Fruit fly (Drosophila melanogaster) whole organism, wandering third instar larva: ENCODE results near the gene nkd.

Source experiments
- Abd-B ChIP-seq: fragments of >200 bp; optimal IDR thresholded peaks from 2 replicates; lab custom pipeline; 2017; ENCODE audit warnings: missing biosample characterization, missing genetic modification characterization
- CG32264 ChIP-seq: fragments of 200-800 bp; sonication (Bioruptor generic); optimal IDR thresholded peaks from 2 replicates; lab custom pipeline; 2016; ENCODE audit warnings: missing biosample characterization, missing genetic modification characterization
- CG9705 ChIP-seq: fragments of 200-800 bp; sonication (Bioruptor generic); optimal IDR thresholded peaks from 2 replicates; lab custom pipeline; 2018; ENCODE audit warnings: missing biosample characterization, mild to moderate bottlenecking, missing genetic modification characterization
- CrebA ChIP-seq: fragments of 200-800 bp; sonication (Bioruptor generic); optimal IDR thresholded peaks from 2 replicates; lab custom pipeline; 2016; ENCODE audit warnings: missing biosample characterization, mild to moderate bottlenecking, missing genetic modification characterization, borderline replicate concordance
- Dfd ChIP-seq: fragments of >200 bp; optimal IDR thresholded peaks from 2 replicates; lab custom pipeline; 2017; ENCODE audit warnings: missing biosample characterization, missing genetic modification characterization
- Dif ChIP-seq: fragments of 200-275, 200-300 bp; sonication (Bioruptor generic); optimal IDR thresholded peaks from 2 replicates; lab custom pipeline; 2018; ENCODE audit warnings: missing biosample characterization, missing genetic modification characterization; ENCODE audit not compliant: partially characterized antibody
- GATAd ChIP-seq: sonication (Bioruptor generic); optimal IDR thresholded peaks from 2 replicates; lab custom pipeline; 2016; ENCODE audit warnings: missing biosample characterization, missing genetic modification characterization
- HLH106 ChIP-seq: fragments of 200-800 bp; optimal IDR thresholded peaks from 3 replicates; lab custom pipeline; 2019; ENCODE audit warnings: missing biosample characterization, mild to moderate bottlenecking, missing genetic modification characterization, moderate library complexity
- Hnf4 ChIP-seq: fragments of 200-800 bp; sonication (Bioruptor generic); optimal IDR thresholded peaks from 2 replicates; lab custom pipeline; 2016; ENCODE audit warnings: missing biosample characterization, mild to moderate bottlenecking, missing genetic modification characterization
- Hr78 ChIP-seq: fragments of >200 bp; optimal IDR thresholded peaks from 2 replicates; lab custom pipeline; 2017; ENCODE audit warnings: missing biosample characterization, missing genetic modification characterization
- Hr83 ChIP-seq: fragments of 200-300 bp; sonication (Bioruptor generic); optimal IDR thresholded peaks from 2 replicates; lab custom pipeline; 2016; ENCODE audit warnings: missing biosample characterization, mild to moderate bottlenecking, missing genetic modification characterization, moderate library complexity; ENCODE audit not compliant: poor library complexity, severe bottlenecking
- Jra ChIP-seq: sonication (Bioruptor generic); optimal IDR thresholded peaks from 2 replicates; lab custom pipeline; 2016; ENCODE audit warnings: missing biosample characterization, missing genetic modification characterization
- Mio ChIP-seq: sonication (Bioruptor generic); optimal IDR thresholded peaks from 2 replicates; lab custom pipeline; 2016; ENCODE audit warnings: missing biosample characterization, missing genetic modification characterization
- Myc ChIP-seq: fragments of >200 bp; optimal IDR thresholded peaks from 2 replicates; lab custom pipeline; 2017
- N ChIP-seq: fragments of >200 bp; optimal IDR thresholded peaks from 2 replicates; lab custom pipeline; 2018; ENCODE audit warnings: missing biosample characterization, missing external identifiers, missing genetic modification characterization
- OdsH ChIP-seq: fragments of 200-800 bp; sonication (Bioruptor generic); optimal IDR thresholded peaks from 2 replicates; lab custom pipeline; 2016; ENCODE audit warnings: missing biosample characterization, mild to moderate bottlenecking, missing genetic modification characterization
- Rel ChIP-seq, 2 experiments: fragments of 200-800 bp; sonication (Bioruptor generic) in 1 of 2; optimal IDR thresholded peaks; 2 replicates in 1 of 2; 3 replicates in 1 of 2; lab custom pipeline; 2016 to 2019; ENCODE audit warnings: mild to moderate bottlenecking in 2 of 2, missing biosample characterization in 2 of 2, missing genetic modification characterization in 2 of 2, moderate library complexity in 1 of 2
- Sp1 ChIP-seq: fragments of 200-800 bp; sonication (Bioruptor generic); optimal IDR thresholded peaks from 3 replicates; lab custom pipeline; 2019; ENCODE audit warnings: missing biosample characterization, mild to moderate bottlenecking, missing genetic modification characterization, moderate library complexity
- Vsx2 ChIP-seq: fragments of 200-300, 225-300 bp; sonication (Bioruptor generic); optimal IDR thresholded peaks from 2 replicates; lab custom pipeline; 2018; ENCODE audit warnings: missing biosample characterization, missing genetic modification characterization; ENCODE audit not compliant: partially characterized antibody
- br ChIP-seq: fragments of 200-800 bp; sonication (Bioruptor generic); optimal IDR thresholded peaks from 2 replicates; lab custom pipeline; 2016; ENCODE audit warnings: missing biosample characterization, missing genetic modification characterization
- brk ChIP-seq: fragments of 200-800 bp; sonication (Bioruptor generic); optimal IDR thresholded peaks from 2 replicates; lab custom pipeline; 2016; ENCODE audit warnings: missing biosample characterization, mild to moderate bottlenecking, missing genetic modification characterization
- dl ChIP-seq, 2 experiments: fragments of 175-275, 200-275 bp in 1 of 2; fragments of 200-275 bp in 1 of 2; sonication (Bioruptor generic); optimal IDR thresholded peaks; lab custom pipeline; 2018; ENCODE audit warnings: mild to moderate bottlenecking in 2 of 2, missing biosample characterization in 2 of 2, missing genetic modification characterization in 2 of 2, moderate library complexity in 2 of 2; ENCODE audit not compliant: partially characterized antibody in 2 of 2, insufficient read depth in 1 of 2
- dmrt93B ChIP-seq: fragments of 200-800 bp; sonication (Bioruptor generic); optimal IDR thresholded peaks from 2 replicates; lab custom pipeline; 2018; ENCODE audit warnings: missing biosample characterization, mild to moderate bottlenecking, missing genetic modification characterization
- dsf ChIP-seq: sonication (Bioruptor generic); optimal IDR thresholded peaks from 2 replicates; lab custom pipeline; 2016; ENCODE audit warnings: missing biosample characterization, missing genetic modification characterization, borderline replicate concordance
- ey ChIP-seq: fragments of 200-800 bp; sonication (Bioruptor generic); optimal IDR thresholded peaks from 2 replicates; lab custom pipeline; 2016; ENCODE audit warnings: missing biosample characterization, missing genetic modification characterization
- foxo ChIP-seq, 2 experiments: fragments of 200-800 bp; sonication (Bioruptor generic); optimal IDR thresholded peaks; 2 replicates in 1 of 2; 3 replicates in 1 of 2; lab custom pipeline; 2016 to 2017; ENCODE audit warnings: missing biosample characterization in 2 of 2, missing genetic modification characterization in 2 of 2
- fru ChIP-seq: fragments of 200-800 bp; sonication (Bioruptor generic); optimal IDR thresholded peaks from 3 replicates; lab custom pipeline; 2016; ENCODE audit warnings: missing biosample characterization, mild to moderate bottlenecking, missing genetic modification characterization
- h ChIP-seq: fragments of 200-800 bp; sonication (Bioruptor generic); optimal IDR thresholded peaks from 3 replicates; lab custom pipeline; 2016; ENCODE audit warnings: missing biosample characterization, mild to moderate bottlenecking, missing genetic modification characterization
- jim ChIP-seq: fragments of 175-275, 200-325 bp; sonication (Bioruptor generic); optimal IDR thresholded peaks from 2 replicates; lab custom pipeline; 2016; ENCODE audit warnings: missing biosample characterization, mild to moderate bottlenecking, missing genetic modification characterization
- lola ChIP-seq: fragments of >200 bp; optimal IDR thresholded peaks from 2 replicates; lab custom pipeline; 2017; ENCODE audit warnings: missing biosample characterization, missing genetic modification characterization
- pan ChIP-seq: fragments of >200 bp; optimal IDR thresholded peaks from 2 replicates; lab custom pipeline; 2017
- psq ChIP-seq: fragments of 200-800 bp; sonication (Bioruptor generic); optimal IDR thresholded peaks from 3 replicates; lab custom pipeline; 2017; ENCODE audit warnings: missing biosample characterization, mild to moderate bottlenecking, missing genetic modification characterization, moderate library complexity
- rgr ChIP-seq: fragments of 200-800 bp; sonication (Bioruptor generic); optimal IDR thresholded peaks from 3 replicates; lab custom pipeline; 2016; ENCODE audit warnings: missing biosample characterization, mild to moderate bottlenecking, missing genetic modification characterization
- sage ChIP-seq: fragments of 200-800 bp; sonication (Bioruptor generic); optimal IDR thresholded peaks from 2 replicates; lab custom pipeline; 2016; ENCODE audit warnings: missing biosample characterization, mild to moderate bottlenecking, missing genetic modification characterization
- sv ChIP-seq: fragments of 200-800 bp; sonication (Bioruptor generic); optimal IDR thresholded peaks from 3 replicates; lab custom pipeline; 2016; ENCODE audit warnings: missing biosample characterization, missing genetic modification characterization
- tai ChIP-seq: sonication (Bioruptor generic); optimal IDR thresholded peaks from 2 replicates; lab custom pipeline; 2016; ENCODE audit warnings: missing biosample characterization, missing genetic modification characterization
- usp ChIP-seq: fragments of >200 bp; optimal IDR thresholded peaks from 2 replicates; lab custom pipeline; 2017; ENCODE audit warnings: missing biosample characterization, missing genetic modification characterization
- woc ChIP-seq: sonication (Bioruptor generic); optimal IDR thresholded peaks from 2 replicates; lab custom pipeline; 2016; ENCODE audit warnings: missing biosample characterization, mild to moderate bottlenecking, missing genetic modification characterization

Gene nkd

dm6 chr3L:19021701-19022100, 23.5 kb downstream of the nkd start:
- TF ChIP-seq dmrt93B (no peak), dl (GFP tag; optimal IDR thresholded peaks at IDR 0.05; lab: Kevin White, UChicago; ENCODE audit: insufficient read depth in 1 of 2, partially characterized antibody in 2 of 2) (no peak), lola (no peak), h (GFP tag; lab: Kevin White, UChicago) (no peak), br (GFP tag; lab: Kevin White, UChicago) (no peak), Jra (GFP tag; lab: Kevin White, UChicago) (peak; percentile 8), usp (GFP tag; lab: Kevin White, UChicago) (no peak), fru (GFP tag; lab: Kevin White, UChicago) (peak; percentile 26), Vsx2 (GFP tag; lab: Kevin White, UChicago) (no peak), tai (GFP tag; lab: Kevin White, UChicago) (no peak), Dif (GFP tag; lab: Kevin White, UChicago) (peak; percentile 24), dsf (GFP tag; lab: Kevin White, UChicago) (no peak), jim (GFP tag; lab: Kevin White, UChicago) (no peak), sv (GFP tag; lab: Kevin White, UChicago) (no peak), foxo (GFP tag; optimal IDR thresholded peaks at IDR 0.05; lab: Kevin White, UChicago) (no peak), N (no peak), brk (GFP tag; lab: Kevin White, UChicago) (no peak), CG9705 (GFP tag; lab: Kevin White, UChicago) (no peak), pan (no peak), CG32264 (GFP tag; lab: Kevin White, UChicago) (no peak), Rel (GFP tag; optimal IDR thresholded peaks at IDR 0.05; lab: Kevin White, UChicago) (no peak), Rel (tag; optimal IDR thresholded peaks at IDR 0.05; lab: Kevin White, UChicago) (no peak), rgr (GFP tag; lab: Kevin White, UChicago) (no peak), woc (no peak), ey (GFP tag; lab: Kevin White, UChicago) (no peak), psq (GFP tag; lab: Kevin White, UChicago) (peak; percentile 42), Myc (lab: Kevin White, UChicago) (no peak), Dfd (GFP tag; lab: Kevin White, UChicago) (no peak), Abd-B (no peak), Hr83 (GFP tag; lab: Kevin White, UChicago) (no peak), Mio (GFP tag; lab: Kevin White, UChicago) (no peak), HLH106 (tag; lab: Kevin White, UChicago) (no peak), Hr78 (no peak), sage (GFP tag; lab: Kevin White, UChicago) (no peak), OdsH (GFP tag; lab: Kevin White, UChicago) (no peak), Hnf4 (no peak), CrebA (GFP tag; lab: Kevin White, UChicago) (peak; percentile 45), Sp1 (GFP tag; lab: Kevin White, UChicago) (no peak), GATAd (GFP tag; lab: Kevin White, UChicago) (no peak)

- no peak for TF ChIP-seq OdsH (GFP tag; lab: Kevin White, UChicago)
- TF ChIP-seq dmrt93B: no peak
- no peak for TF ChIP-seq tai (GFP tag; lab: Kevin White, UChicago)
- TF ChIP-seq Sp1 (GFP tag; lab: Kevin White, UChicago): no peak
- TF ChIP-seq N: no peak
- no peak for TF ChIP-seq brk (GFP tag; lab: Kevin White, UChicago)
- TF ChIP-seq fru (GFP tag; lab: Kevin White, UChicago): no peak
These were observed 24.8 kb downstream of the nkd start for dm6 chr3L:19020467-19020866.

dm6 chr3L:19019308-19019749, 25.9 kb downstream of the nkd start:
- TF ChIP-seq dl (GFP tag; optimal IDR thresholded peaks at IDR 0.05; lab: Kevin White, UChicago; ENCODE audit: insufficient read depth in 1 of 2, partially characterized antibody in 2 of 2): no peak
- no peak for TF ChIP-seq HLH106 (tag; lab: Kevin White, UChicago)
- no peak for TF ChIP-seq sv (GFP tag; lab: Kevin White, UChicago)
- TF ChIP-seq Hnf4: no peak
- TF ChIP-seq Mio (GFP tag; lab: Kevin White, UChicago): no peak
- TF ChIP-seq usp (GFP tag; lab: Kevin White, UChicago): no peak
- no peak for TF ChIP-seq foxo (GFP tag; optimal IDR thresholded peaks at IDR 0.05; lab: Kevin White, UChicago)
- TF ChIP-seq br (GFP tag; lab: Kevin White, UChicago): no peak
- no peak for TF ChIP-seq Jra (GFP tag; lab: Kevin White, UChicago)
